Worm (Caenorhabditis elegans) whole organism, L3 larva: Measurements from ENCODE around the gene fce-2.
A peak's percentile ranks its signal among the peaks of the same experiment; 100 is the strongest.

ENCODE experiments used
- ama-1 ChIP-seq: fragments of 150-350 bp; optimal IDR thresholded peaks from 2 replicates; lab custom pipeline; 2018
- ceh-28 ChIP-seq: fragments of 150-350 bp; optimal IDR thresholded peaks from 2 replicates; lab custom pipeline; 2014; ENCODE audit warnings: missing biosample characterization, missing genetic modification reagents, missing genetic modification characterization
- lin-15B ChIP-seq: fragments of 150-350 bp; optimal IDR thresholded peaks from 2 replicates; lab custom pipeline; 2014; ENCODE audit warnings: missing biosample characterization, missing genetic modification characterization
- lin-39 ChIP-seq: fragments of 150-350 bp; optimal IDR thresholded peaks from 2 replicates; lab custom pipeline; 2018; ENCODE audit warnings: missing biosample characterization, missing genetic modification reagents, missing genetic modification characterization
- nhr-25 ChIP-seq: sonication (generic microtip); optimal IDR thresholded peaks from 2 replicates; lab custom pipeline; 2017; ENCODE audit warnings: missing biosample characterization, missing genetic modification characterization
- nhr-76 ChIP-seq: fragments of 150-350 bp; sonication (generic microtip); optimal IDR thresholded peaks from 5 replicates; lab custom pipeline; 2014; ENCODE audit warnings: missing biosample characterization, missing genetic modification characterization
- pqm-1 ChIP-seq: fragments of 150-350 bp; optimal IDR thresholded peaks from 2 replicates; lab custom pipeline; 2017; ENCODE audit warnings: missing biosample characterization, missing genetic modification characterization, inconsistent platforms
- skn-1 ChIP-seq: fragments of 150-350 bp; optimal IDR thresholded peaks from 2 replicates; lab custom pipeline; 2014; ENCODE audit warnings: missing biosample characterization, missing genetic modification characterization
- tbx-2 ChIP-seq: sonication (generic microtip); optimal IDR thresholded peaks from 2 replicates; lab custom pipeline; 2016; ENCODE audit warnings: mild to moderate bottlenecking, missing genetic modification characterization, missing compliant biosample characterization

ce11 chrV:20422738-20423137 lies 2.4 kb upstream of the fce-2 start:
- TF ChIP-seq ceh-28 (tag; lab: Kevin White, UChicago): no peak
- no peak for TF ChIP-seq lin-39
- TF ChIP-seq tbx-2 (tag; lab: Kevin White, UChicago): no peak
- no peak for TF ChIP-seq ama-1 (lab: Kevin White, UChicago)
- no peak for TF ChIP-seq lin-15B (tag; lab: Kevin White, UChicago)
- TF ChIP-seq nhr-76 (tag; lab: Kevin White, UChicago): no peak
- TF ChIP-seq nhr-25 (tag; lab: Kevin White, UChicago): peak; percentile 92
- TF ChIP-seq pqm-1: no peak
- TF ChIP-seq skn-1 (tag; lab: Kevin White, UChicago): no peak
